1 fruit fly cellular context compared by ENCODE assay signal in the genomic region with DNA sequence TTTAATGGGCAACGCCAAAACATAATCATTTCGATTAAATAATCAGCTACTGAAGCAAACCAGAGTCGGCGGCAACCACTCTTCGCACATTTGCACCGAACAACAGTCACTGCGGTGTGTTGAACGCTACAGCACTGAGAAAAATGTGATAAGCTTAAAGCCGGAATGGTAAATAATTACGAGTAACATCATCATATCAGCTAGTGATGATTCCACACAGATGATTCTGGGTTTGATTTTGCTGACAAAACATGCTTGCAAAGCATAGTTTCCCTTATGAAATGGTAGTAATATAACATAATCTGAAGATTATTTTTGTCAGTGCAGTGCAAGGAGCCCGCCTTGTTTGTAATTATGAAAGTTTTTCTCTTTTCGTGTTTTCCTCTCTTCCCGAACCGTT.
TF ChIP-seq lines count a peak whose summit lies in the region.

No protein-coding gene starts in this region.

TF ChIP-seq in whole organism, embryonic, 481 proteins besides CTCF, POLR2A, EP300 and RAD21 (continued from another document):
- TF ChIP-seq corto (GFP tag; optimal IDR thresholded peaks at IDR 0.05; lab: Kevin White, UChicago) = no peak
- no peak for TF ChIP-seq CG3847 (GFP tag; IDR thresholded peaks at IDR 0.05; lab: Robert Waterston, UW)
- TF ChIP-seq fd3F (GFP tag; optimal IDR thresholded peaks at IDR 0.05; lab: Kevin White, UChicago) = no peak
- no peak for TF ChIP-seq gt (GFP tag; IDR thresholded peaks at IDR 0.05; lab: Robert Waterston, UW)
- no peak for TF ChIP-seq vnd (GFP tag; IDR thresholded peaks at IDR 0.05; lab: Robert Waterston, UW; ENCODE audit: partially characterized antibody)
- no peak for TF ChIP-seq sd (tag; optimal IDR thresholded peaks at IDR 0.05; lab: Kevin White, UChicago)
- no peak for TF ChIP-seq ems (GFP tag; optimal IDR thresholded peaks at IDR 0.05; lab: Kevin White, UChicago)
- TF ChIP-seq Atf-2 (GFP tag; optimal IDR thresholded peaks at IDR 0.05; lab: Kevin White, UChicago) = peak; percentile 53
- TF ChIP-seq CG7786 (GFP tag; optimal IDR thresholded peaks at IDR 0.05; lab: Kevin White, UChicago) = peak; percentile 12
- TF ChIP-seq stwl (tag; optimal IDR thresholded peaks at IDR 0.05; lab: Kevin White, UChicago) = no peak
- peak; percentile 26 for TF ChIP-seq CG17802 (tag; optimal IDR thresholded peaks at IDR 0.05; lab: Kevin White, UChicago)
- TF ChIP-seq Sox102F (GFP tag; optimal IDR thresholded peaks at IDR 0.05; lab: Kevin White, UChicago) = peak; percentile 77
- TF ChIP-seq emc (GFP tag; optimal IDR thresholded peaks at IDR 0.05; lab: Kevin White, UChicago) = no peak
- no peak for TF ChIP-seq CG4360 (GFP tag; IDR thresholded peaks at IDR 0.05; lab: Robert Waterston, UW)
- no peak for TF ChIP-seq CG33213 (GFP tag; optimal IDR thresholded peaks at IDR 0.05; lab: Kevin White, UChicago)
- TF ChIP-seq CG7745 (tag; optimal IDR thresholded peaks at IDR 0.05; lab: Kevin White, UChicago) = no peak
- peak; percentile 26 for TF ChIP-seq CG12236 (GFP tag; optimal IDR thresholded peaks at IDR 0.05; lab: Kevin White, UChicago)
- no peak for TF ChIP-seq gce (GFP tag; IDR thresholded peaks at IDR 0.05; lab: Robert Waterston, UW)
- no peak for TF ChIP-seq peb (GFP tag; IDR thresholded peaks at IDR 0.05; lab: Robert Waterston, UW)
- no peak for TF ChIP-seq CG5953 (GFP tag; IDR thresholded peaks at IDR 0.05; lab: Robert Waterston, UW)
- TF ChIP-seq CG18011 (GFP tag; optimal IDR thresholded peaks at IDR 0.05; lab: Kevin White, UChicago) = no peak
- no peak for TF ChIP-seq Max (GFP tag; optimal IDR thresholded peaks at IDR 0.05; lab: Kevin White, UChicago)
- peak; percentile 36 for TF ChIP-seq Mes4 (GFP tag; optimal IDR thresholded peaks at IDR 0.05; lab: Kevin White, UChicago)
- peak; percentile 39 for TF ChIP-seq Sox100B (GFP tag; optimal IDR thresholded peaks at IDR 0.05; lab: Kevin White, UChicago)
- TF ChIP-seq ERR (GFP tag; optimal IDR thresholded peaks at IDR 0.05; lab: Kevin White, UChicago) = no peak
- no peak for TF ChIP-seq NFAT (GFP tag; IDR thresholded peaks at IDR 0.05; lab: Robert Waterston, UW)
- TF ChIP-seq croc (GFP tag; conservative IDR thresholded peaks at IDR 0.05; lab: Robert Waterston, UW) = no peak
- TF ChIP-seq Elba2 (GFP tag; optimal IDR thresholded peaks at IDR 0.05; lab: Kevin White, UChicago) = no peak
- TF ChIP-seq CG1024 (GFP tag; IDR thresholded peaks at IDR 0.05; lab: Robert Waterston, UW) = 0 out of 2 replicates have a peak, but pooled peaks have one; percentile 35
- no peak for TF ChIP-seq CkIIα-i1 (GFP tag; IDR thresholded peaks at IDR 0.05; lab: Robert Waterston, UW)
- TF ChIP-seq CG33557 (GFP tag; optimal IDR thresholded peaks at IDR 0.05; lab: Kevin White, UChicago) = peak; percentile 51
- TF ChIP-seq dati (GFP tag; IDR thresholded peaks at IDR 0.05; lab: Robert Waterston, UW) = no peak
- TF ChIP-seq CG7271 (tag; optimal IDR thresholded peaks at IDR 0.05; lab: Kevin White, UChicago) = no peak
- 0 out of 3 replicates have a peak, but pooled peaks have one; percentile 18 for TF ChIP-seq Mrtf (GFP tag; IDR thresholded peaks at IDR 0.05; lab: Robert Waterston, UW)
- TF ChIP-seq nerfin-1 (tag; optimal IDR thresholded peaks at IDR 0.05; lab: Kevin White, UChicago) = peak; percentile 50
- TF ChIP-seq en (GFP tag; optimal IDR thresholded peaks at IDR 0.05; lab: Kevin White, UChicago) = no peak
